Fruit fly (Drosophila melanogaster): ENCODE measurements around the gene SPE.

SPE gene

DNA sequence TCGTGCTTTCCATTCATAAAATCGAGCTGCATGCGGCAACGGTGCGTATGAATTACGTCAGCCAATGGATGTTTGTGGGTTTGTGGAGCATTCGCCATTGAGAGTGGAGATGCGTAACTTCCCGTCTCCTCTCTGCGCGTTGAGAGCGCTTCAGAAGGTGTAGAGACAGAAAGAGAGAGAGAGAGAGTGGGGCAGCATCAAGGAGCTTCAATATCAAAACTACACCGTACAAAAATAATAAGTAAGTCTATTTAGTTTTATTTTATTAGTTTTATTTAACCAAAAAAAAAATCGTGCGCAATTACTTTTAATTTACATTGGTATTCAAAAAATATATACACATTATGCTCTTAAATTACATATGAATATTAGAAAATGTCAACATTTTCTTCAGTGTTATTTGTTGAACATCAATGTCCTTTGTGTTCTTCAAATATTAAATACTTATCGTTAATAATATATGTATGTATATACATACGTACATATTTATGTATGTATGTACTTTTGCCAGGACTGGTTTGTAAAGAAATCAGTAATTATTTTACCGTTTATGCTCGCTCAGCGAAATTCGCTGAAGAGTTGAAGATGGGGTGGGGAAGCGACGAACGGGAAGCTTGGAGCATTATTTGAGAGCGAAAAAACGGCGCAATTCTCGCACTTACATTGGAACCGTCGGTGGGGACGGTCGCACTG lies 36.8 kb downstream of the SPE start, which contains the start of gene CG10365 (continued):
- TF ChIP-seq Sox102F (GFP tag; optimal IDR thresholded peaks at IDR 0.05) (peak; percentile 93), CG15269 (tag; optimal IDR thresholded peaks at IDR 0.05) (peak; percentile 95), wdn (GFP tag; IDR thresholded peaks at IDR 0.05) (peak; percentile 70), scrt (GFP tag; optimal IDR thresholded peaks at IDR 0.05) (peak; percentile 81), TFAM (GFP tag; optimal IDR thresholded peaks at IDR 0.05) (peak; percentile 21), ssp (GFP tag; IDR thresholded peaks at IDR 0.05) (peak; percentile 65), ewg (GFP tag; optimal IDR thresholded peaks at IDR 0.05) (peak; percentile 70), so (GFP tag; IDR thresholded peaks at IDR 0.05) (peak; percentile 79), bcd (GFP tag; optimal IDR thresholded peaks at IDR 0.05) (peak; percentile 80), Usf (GFP tag; optimal IDR thresholded peaks at IDR 0.05) (peak; percentile 25), CG31224 (GFP tag; IDR thresholded peaks at IDR 0.05) (no peak), CG8924 (tag; optimal IDR thresholded peaks at IDR 0.05) (peak; percentile 85), dm (GFP tag; optimal IDR thresholded peaks at IDR 0.05) (no peak), Elba2 (GFP tag; optimal IDR thresholded peaks at IDR 0.05) (no peak), stc (GFP tag; IDR thresholded peaks at IDR 0.05) (peak; percentile 90), CG9215 (GFP tag; IDR thresholded peaks at IDR 0.05) (peak; percentile 81), CG6854 (GFP tag; optimal IDR thresholded peaks at IDR 0.05) (peak; percentile 91), dati (GFP tag; IDR thresholded peaks at IDR 0.05) (peak; percentile 38; the same call in 1 of the 2 replicates), lola (GFP tag; optimal IDR thresholded peaks at IDR 0.05) (peak in 1 of 3 experiments; percentile 39), CG6654 (GFP tag; optimal IDR thresholded peaks at IDR 0.05) (peak; percentile 5), rib (GFP tag; IDR thresholded peaks at IDR 0.05) (peak; percentile 12; the same call in 1 of the 2 replicates), CG13775 (GFP tag; optimal IDR thresholded peaks at IDR 0.05) (peak; percentile 71), Dref (GFP tag; IDR thresholded peaks at IDR 0.05) (no peak), tgo (GFP tag; IDR thresholded peaks at IDR 0.05) (peak; percentile 92), Atf3 (GFP tag; optimal IDR thresholded peaks at IDR 0.05) (no peak), CG15601 (tag; optimal IDR thresholded peaks at IDR 0.05) (peak; percentile 70), pzg (GFP tag; optimal IDR thresholded peaks at IDR 0.05) (no peak), Dll (GFP tag; IDR thresholded peaks at IDR 0.05; ENCODE audit: partially characterized antibody) (no peak), trem (tag; optimal IDR thresholded peaks at IDR 0.05) (peak; percentile 45), pros (GFP tag; optimal IDR thresholded peaks at IDR 0.05) (no peak), sens (GFP tag) (peak; percentile 57), CG8281 (tag; optimal IDR thresholded peaks at IDR 0.05) (peak; percentile 64), tx (GFP tag; optimal IDR thresholded peaks at IDR 0.05) (no peak), CG4854 (GFP tag; optimal IDR thresholded peaks at IDR 0.05) (no peak), kah (GFP tag; optimal IDR thresholded peaks at IDR 0.05) (peak; percentile 67), CG10654 (GFP tag; optimal IDR thresholded peaks at IDR 0.05) (peak; percentile 73), Chrac-16 (GFP tag; optimal IDR thresholded peaks at IDR 0.05) (peak; percentile 74), CG13123 (GFP tag; optimal IDR thresholded peaks at IDR 0.05) (peak; percentile 78), CG14441 (GFP tag; IDR thresholded peaks at IDR 0.05) (peak; percentile 83), ap (GFP tag; IDR thresholded peaks at IDR 0.05) (peak; percentile 81), Spps (tag; optimal IDR thresholded peaks at IDR 0.05) (peak; percentile 4), CG7372 (GFP tag; IDR thresholded peaks at IDR 0.05) (peak; percentile 56; the same call in 1 of the 2 replicates), CG14860 (GFP tag; IDR thresholded peaks at IDR 0.05; ENCODE audit: partially characterized antibody) (no peak), gcm (GFP tag; optimal IDR thresholded peaks at IDR 0.05) (peak; percentile 91), Ravus (GFP tag; IDR thresholded peaks at IDR 0.05) (peak; percentile 76), sisA (GFP tag; IDR thresholded peaks at IDR 0.05) (peak; percentile 76), Side (GFP tag; optimal IDR thresholded peaks at IDR 0.05) (no peak), Dfd (GFP tag; optimal IDR thresholded peaks at IDR 0.05) (no peak), lbe (GFP tag; optimal IDR thresholded peaks at IDR 0.05) (peak; percentile 3), CG10147 (GFP tag; optimal IDR thresholded peaks at IDR 0.05) (peak; percentile 94)
